Worm (Caenorhabditis elegans): ENCODE results near the gene F59C12.4.

The F59C12.4 gene

ce11 chrX:16619158-16619557 lies 16.7 kb upstream of the F59C12.4 start:
- TF ChIP-seq sdc-2 (tag; optimal IDR thresholded peaks at IDR 0.05) (no peak), T23F11.4 (GFP tag; optimal IDR thresholded peaks at IDR 0.05) (no peak), ref-2 (tag; optimal IDR thresholded peaks at IDR 0.05) (no peak), hlh-13 (GFP tag; optimal IDR thresholded peaks at IDR 0.05) (no peak), sox-4 (tag; optimal IDR thresholded peaks at IDR 0.05) (no peak), ztf-16 (tag; optimal IDR thresholded peaks at IDR 0.05) (no peak), pha-2 (tag; optimal IDR thresholded peaks at IDR 0.05) (no peak), ceh-34 (tag; optimal IDR thresholded peaks at IDR 0.05) (no peak), rnt-1 (tag; optimal IDR thresholded peaks at IDR 0.05) (no peak), zip-5 (tag; optimal IDR thresholded peaks at IDR 0.05) (no peak), pha-4 (tag; optimal IDR thresholded peaks at IDR 0.05) (no peak), ceh-2 (tag; optimal IDR thresholded peaks at IDR 0.05) (no peak)

- TF ChIP-seq elt-2 (tag; optimal IDR thresholded peaks at IDR 0.05) (no peak), sdc-2 (tag; optimal IDR thresholded peaks at IDR 0.05) (no peak), tbx-7 (tag; optimal IDR thresholded peaks at IDR 0.05) (no peak), che-1 (tag; optimal IDR thresholded peaks at IDR 0.05) (no peak)
Observed at ce11 chrX:16618727-16619126, 16.3 kb upstream of the F59C12.4 start.

- TF ChIP-seq ceh-18 (tag; optimal IDR thresholded peaks at IDR 0.05) (no peak), sox-4 (tag; optimal IDR thresholded peaks at IDR 0.05) (no peak), dmd-4 (tag; optimal IDR thresholded peaks at IDR 0.05; ENCODE audit: borderline replicate concordance) (no peak), syd-9 (tag; optimal IDR thresholded peaks at IDR 0.05) (no peak), gmeb-2 (tag; optimal IDR thresholded peaks at IDR 0.05) (no peak), sdc-2 (tag; optimal IDR thresholded peaks at IDR 0.05) (no peak), hlh-8 (tag; optimal IDR thresholded peaks at IDR 0.05) (no peak), unc-3 (GFP tag; conservative IDR thresholded peaks at IDR 0.05) (no peak), unc-3 (tag; optimal IDR thresholded peaks at IDR 0.05) (no peak), hlh-15 (tag; optimal IDR thresholded peaks at IDR 0.05) (no peak), tbx-7 (tag; optimal IDR thresholded peaks at IDR 0.05) (no peak)
Observed at ce11 chrX:16618129-16618525, 15.7 kb upstream of the F59C12.4 start.

ce11 chrX:16617427-16618128 lies 15.2 kb upstream of the F59C12.4 start:
- TF ChIP-seq zip-5 (tag; optimal IDR thresholded peaks at IDR 0.05) (no peak), elt-2 (tag; optimal IDR thresholded peaks at IDR 0.05) (no peak), dmd-4 (tag; optimal IDR thresholded peaks at IDR 0.05; ENCODE audit: borderline replicate concordance) (no peak), hlh-13 (GFP tag; optimal IDR thresholded peaks at IDR 0.05) (no peak), nfya-1 (tag; optimal IDR thresholded peaks at IDR 0.05) (no peak), lin-11 (tag; optimal IDR thresholded peaks at IDR 0.05) (no peak), K09A11.1 (tag; optimal IDR thresholded peaks at IDR 0.05; ENCODE audit: insufficient read depth) (no peak), pag-3 (tag; optimal IDR thresholded peaks at IDR 0.05; ENCODE audit: borderline replicate concordance) (no peak), ceh-19 (GFP tag; optimal IDR thresholded peaks at IDR 0.05) (no peak), elt-4 (tag; optimal IDR thresholded peaks at IDR 0.05) (no peak), C38D4.7 (GFP tag; optimal IDR thresholded peaks at IDR 0.05) (no peak), hlh-6 (tag; optimal IDR thresholded peaks at IDR 0.05) (no peak), ceh-2 (tag; optimal IDR thresholded peaks at IDR 0.05) (no peak), hlh-8 (tag; optimal IDR thresholded peaks at IDR 0.05) (no peak), ceh-24 (tag; optimal IDR thresholded peaks at IDR 0.05) (no peak), ceh-34 (tag; optimal IDR thresholded peaks at IDR 0.05) (no peak), npax-4 (tag; optimal IDR thresholded peaks at IDR 0.05) (no peak), odd-2 (tag; optimal IDR thresholded peaks at IDR 0.05) (no peak), dve-1 (tag; optimal IDR thresholded peaks at IDR 0.05) (no peak), mec-3 (tag; optimal IDR thresholded peaks at IDR 0.05; ENCODE audit: borderline replicate concordance) (no peak)
